Worm (Caenorhabditis elegans) whole organism, L4/young adult: ENCODE measurements around the gene col-153.

Experiments
- W03F9.2 ChIP-seq: fragments of 150-350 bp; optimal IDR thresholded peaks from 2 replicates; lab custom pipeline; 2014; ENCODE audit warnings: missing biosample characterization, missing genetic modification characterization
- dao-5 ChIP-seq: sonication (generic microtip); optimal IDR thresholded peaks from 2 replicates; lab custom pipeline; 2016; ENCODE audit warnings: missing genotype, missing genetic modification characterization, moderate library complexity, missing compliant biosample characterization
- him-1 ChIP-seq: sonication (generic microtip); optimal IDR thresholded peaks from 2 replicates; lab custom pipeline; 2016; ENCODE audit warnings: missing genotype, missing genetic modification reagents, missing genetic modification characterization, missing compliant biosample characterization

DNA sequence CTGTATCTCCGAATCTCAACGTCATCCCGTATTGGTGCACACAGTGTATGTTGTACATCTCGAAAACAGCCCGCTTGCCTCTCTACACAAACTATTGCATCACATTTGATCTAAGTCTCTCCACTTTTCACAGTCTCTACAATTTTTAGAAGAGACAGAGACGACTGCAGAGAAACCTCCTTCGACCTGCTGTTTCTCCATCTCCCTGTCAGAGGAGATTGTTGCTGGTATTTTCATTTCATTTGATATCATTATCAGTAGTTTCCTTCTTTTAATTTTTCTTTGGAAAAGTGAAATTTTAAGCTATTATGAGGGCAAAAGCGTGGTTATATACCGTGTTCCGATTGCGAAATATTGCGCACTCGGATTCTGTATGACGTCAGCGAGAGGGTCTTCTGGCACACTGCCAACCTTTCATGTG is 9.0 kb upstream of the col-153 start:
- no peak for TF ChIP-seq him-1 (tag; lab: Kevin White, UChicago)
- peak; percentile 19 for TF ChIP-seq W03F9.2 (tag; lab: Kevin White, UChicago)
- TF ChIP-seq dao-5 (tag; lab: Kevin White, UChicago) = no peak
